Worm (Caenorhabditis elegans): ENCODE measurements around the gene jmjd-4.

DNA sequence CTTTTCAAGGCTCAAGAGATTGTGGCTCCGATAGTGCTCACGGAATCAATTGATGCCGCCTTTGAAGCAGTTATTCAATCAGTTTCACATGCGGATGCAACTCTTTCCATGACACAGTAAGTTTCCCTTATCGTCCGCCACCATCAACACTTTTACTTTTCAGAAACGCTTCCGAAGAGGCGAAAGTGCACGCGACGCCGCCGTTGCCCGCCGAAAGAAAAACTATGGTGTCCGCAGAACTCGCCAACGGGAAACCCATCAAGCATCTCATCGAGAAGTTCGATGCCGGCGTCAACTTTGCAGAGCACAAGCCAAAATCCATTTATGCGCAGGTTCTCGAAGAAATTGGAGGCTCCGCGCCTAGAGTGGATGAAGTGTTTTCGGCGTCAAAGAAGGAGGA, 19.6 kb upstream of the jmjd-4 start:
- TF ChIP-seq unc-39 (tag; optimal IDR thresholded peaks at IDR 0.05) (no peak), mab-5 (tag; optimal IDR thresholded peaks at IDR 0.05) (no peak)
